Worm (Caenorhabditis elegans) whole organism, early embryonic: ENCODE measurements around the gene F46F5.14.
"Not testable (repeated sequence)": the region's sequence is repeated elsewhere in the genome, so short reads cannot be mapped to it uniquely, and the experiment has no call there.

ENCODE experiments used
- B0310.2 ChIP-seq: sonication (generic microtip); optimal IDR thresholded peaks from 2 replicates; lab custom pipeline; 2016; ENCODE audit warnings: mild to moderate bottlenecking, missing genetic modification characterization, missing compliant biosample characterization
- F13C5.2 ChIP-seq: sonication (generic microtip); optimal IDR thresholded peaks from 2 replicates; lab custom pipeline; 2017; ENCODE audit warnings: mild to moderate bottlenecking, missing genetic modification characterization, inconsistent platforms, missing compliant biosample characterization
- aly-1 ChIP-seq: sonication (generic microtip); optimal IDR thresholded peaks from 2 replicates; lab custom pipeline; 2016; ENCODE audit warnings: missing genetic modification characterization, missing compliant biosample characterization
- ama-1 ChIP-seq: fragments of 150-350 bp; optimal IDR thresholded peaks from 2 replicates; lab custom pipeline; 2014
- ceh-13 ChIP-seq: fragments of 200-800 bp; sonication (Bioruptor generic); optimal IDR thresholded peaks from 2 replicates; lab custom pipeline; 2018; ENCODE audit warnings: mild to moderate bottlenecking, missing genetic modification characterization, missing compliant biosample characterization
- ceh-36 ChIP-seq: sonication (generic microtip); optimal IDR thresholded peaks from 2 replicates; lab custom pipeline; 2016; ENCODE audit warnings: missing genetic modification characterization, inconsistent platforms, missing compliant biosample characterization
- ets-7 ChIP-seq: sonication (generic microtip); optimal IDR thresholded peaks from 2 replicates; lab custom pipeline; 2016; ENCODE audit warnings: missing genotype, missing genetic modification characterization, missing compliant biosample characterization
- flt-1 ChIP-seq: fragments of 200-800 bp; sonication (Bioruptor generic); IDR thresholded peaks from 2 replicates; pipeline ENCODE4 v1.3.6; 2022; ENCODE audit warnings: missing genetic modification characterization, missing compliant biosample characterization
- hmbx-1 ChIP-seq: sonication (generic microtip); optimal IDR thresholded peaks from 2 replicates; lab custom pipeline; 2016; ENCODE audit warnings: mild to moderate bottlenecking, missing genetic modification characterization, missing compliant biosample characterization
- hmg-4 ChIP-seq: fragments of 200-800 bp; sonication (Bioruptor generic); optimal IDR thresholded peaks from 2 replicates; lab custom pipeline; 2018; ENCODE audit warnings: mild to moderate bottlenecking, missing genetic modification characterization, missing compliant biosample characterization
- hnd-1 ChIP-seq: sonication (generic microtip); optimal IDR thresholded peaks from 2 replicates; lab custom pipeline; 2016; ENCODE audit warnings: missing genetic modification characterization, missing compliant biosample characterization
- pes-1 ChIP-seq: fragments of 200-800 bp; sonication (Bioruptor generic); IDR thresholded peaks from 2 replicates; pipeline ENCODE4 v1.3.6; 2022; ENCODE audit warnings: missing genetic modification reagents, missing genetic modification characterization, missing compliant biosample characterization
- scrt-1 ChIP-seq: fragments of 200-800 bp; sonication (Bioruptor generic); IDR thresholded peaks from 2 replicates; pipeline ENCODE4 v1.3.6; 2022; ENCODE audit warnings: missing genetic modification characterization, missing compliant biosample characterization
- sea-1 ChIP-seq: fragments of 200-800 bp; sonication (Bioruptor generic); conservative IDR thresholded peaks from 2 replicates; pipeline ENCODE4 v1.3.6; 2022; ENCODE audit warnings: missing genetic modification characterization, missing compliant biosample characterization
- tbx-11 ChIP-seq: fragments of 200-800 bp; sonication (Bioruptor generic); IDR thresholded peaks from 2 replicates; pipeline ENCODE4 v1.3.6; 2022; ENCODE audit warnings: missing genetic modification characterization, missing compliant biosample characterization
- tbx-37 ChIP-seq: fragments of 200-800 bp; sonication (Bioruptor generic); conservative IDR thresholded peaks from 2 replicates; pipeline ENCODE4 v1.3.6; 2022; ENCODE audit warnings: missing genetic modification reagents, missing genetic modification characterization, missing compliant biosample characterization
- tra-4 ChIP-seq: sonication (generic microtip); optimal IDR thresholded peaks from 2 replicates; lab custom pipeline; 2017; ENCODE audit warnings: missing genetic modification characterization, missing compliant biosample characterization

The F46F5.14 gene

DNA sequence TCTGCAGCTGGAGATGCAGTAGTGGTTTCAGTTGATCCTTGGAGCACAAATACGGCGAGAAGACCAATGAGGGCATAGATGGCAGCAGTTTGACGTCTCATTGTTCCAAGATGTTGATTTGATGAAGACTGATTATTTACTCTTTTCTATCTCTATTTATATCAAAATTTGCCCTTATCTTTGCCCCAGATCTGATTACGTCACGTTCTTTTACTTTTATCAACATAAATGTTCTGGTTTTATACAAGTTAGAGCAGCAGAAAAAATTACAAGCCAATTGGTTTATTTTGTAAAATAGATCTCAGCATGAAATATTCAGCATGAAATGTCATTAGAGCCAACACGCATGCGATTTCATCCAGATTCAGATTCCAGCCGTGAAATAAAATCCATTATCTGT lies 22.9 kb downstream of the F46F5.14 start, which contains the start of gene msrp-4:
Gene msrp-4 (minus strand): TSS at position 101 of the 400 bp plus-strand sequence.
- not testable (repeated sequence) for TF ChIP-seq tra-4, B0310.2, F13C5.2 (tag; lab: Kevin White, UChicago)

- TF ChIP-seq flt-1 (GFP tag; lab: Robert Waterston, UW) (no peak), scrt-1 (GFP tag; lab: Robert Waterston, UW) (no peak), ets-7 (tag; lab: Kevin White, UChicago) (no peak), hmbx-1 (tag; lab: Kevin White, UChicago) (no peak), tbx-37 (no peak), hmg-4 (GFP tag; lab: Kevin White, UChicago) (no peak), sea-1 (GFP tag; lab: Robert Waterston, UW) (no peak), tbx-11 (GFP tag; lab: Robert Waterston, UW) (no peak), aly-1 (tag; lab: Kevin White, UChicago) (no peak), ceh-36 (no peak), hnd-1 (tag; lab: Kevin White, UChicago) (no peak), ceh-13 (GFP tag; lab: Kevin White, UChicago) (no peak), B0310.2 (tag; lab: Kevin White, UChicago) (no peak), F13C5.2 (tag; lab: Kevin White, UChicago) (no peak), pes-1 (GFP tag; lab: Robert Waterston, UW) (no peak), tra-4 (tag; lab: Kevin White, UChicago) (no peak)
Observed at ce11 chrII:823529-823928, 23.7 kb downstream of the F46F5.14 start, which contains the start of gene F46F5.10. Gene F46F5.10 (plus strand): TSS chrII:823829.

DNA sequence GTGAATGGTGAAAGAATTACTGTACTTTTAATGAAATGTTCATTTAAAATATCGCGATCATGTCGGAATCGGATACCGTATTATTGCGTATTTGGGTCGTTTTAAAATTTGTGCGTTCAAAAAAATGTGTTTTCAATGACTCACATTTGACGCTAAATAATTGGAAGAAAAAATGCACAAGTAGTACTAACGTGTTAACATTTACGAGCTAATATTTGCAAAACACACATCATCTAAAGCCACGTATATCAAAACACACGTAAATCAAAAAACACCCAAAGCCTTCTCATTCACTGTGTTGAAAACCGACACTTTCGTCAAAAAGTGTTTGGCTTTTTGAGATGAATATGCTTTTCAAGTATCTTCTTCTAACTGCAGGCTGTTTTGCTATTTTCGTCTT lies 25.7 kb downstream of the F46F5.14 start, which contains the start of gene F28A10.1:
Gene F28A10.1 (plus strand): TSS at position 301 of the 400 bp plus-strand sequence.
- no peak for TF ChIP-seq hnd-1 (tag; lab: Kevin White, UChicago)
- TF ChIP-seq sea-1 (GFP tag; lab: Robert Waterston, UW) = no peak
- TF ChIP-seq B0310.2 (tag; lab: Kevin White, UChicago) = no peak
- no peak for TF ChIP-seq scrt-1 (GFP tag; lab: Robert Waterston, UW)
- TF ChIP-seq flt-1 (GFP tag; lab: Robert Waterston, UW) = no peak
- no peak for TF ChIP-seq F13C5.2 (tag; lab: Kevin White, UChicago)
- TF ChIP-seq pes-1 (GFP tag; lab: Robert Waterston, UW) = no peak
- TF ChIP-seq ceh-13 (GFP tag; lab: Kevin White, UChicago) = no peak
- TF ChIP-seq ceh-36 = no peak
- no peak for TF ChIP-seq tbx-11 (GFP tag; lab: Robert Waterston, UW)
- no peak for TF ChIP-seq aly-1 (tag; lab: Kevin White, UChicago)
- TF ChIP-seq hmbx-1 (tag; lab: Kevin White, UChicago) = no peak
- no peak for TF ChIP-seq tbx-37

DNA sequence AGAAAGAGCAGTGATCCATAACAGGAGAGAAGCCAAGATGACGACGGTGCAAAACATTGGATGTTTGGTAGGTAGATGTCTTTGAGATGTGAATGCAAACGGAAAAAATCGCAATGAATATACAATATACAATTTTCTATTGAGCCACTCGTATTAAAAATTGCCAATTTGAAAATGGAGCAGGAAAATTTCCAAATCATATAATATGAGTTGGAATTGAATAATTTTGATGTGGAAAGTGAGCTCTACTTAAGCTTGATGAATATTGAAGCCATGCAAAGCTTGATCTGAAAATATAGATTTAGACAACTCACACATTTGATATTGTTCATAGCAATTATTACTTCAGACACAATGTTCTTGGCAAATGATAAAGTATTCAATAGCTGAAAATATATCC lies 38.6 kb downstream of the F46F5.14 start, which contains the start of gene F28A10.8:
Gene F28A10.8 (minus strand): TSS at position 101 of the 400 bp plus-strand sequence.
- TF ChIP-seq hnd-1 (tag; lab: Kevin White, UChicago) (no peak), sea-1 (GFP tag; lab: Robert Waterston, UW) (no peak), ets-7 (tag; lab: Kevin White, UChicago) (no peak), B0310.2 (tag; lab: Kevin White, UChicago) (no peak), scrt-1 (GFP tag; lab: Robert Waterston, UW) (no peak)

DNA sequence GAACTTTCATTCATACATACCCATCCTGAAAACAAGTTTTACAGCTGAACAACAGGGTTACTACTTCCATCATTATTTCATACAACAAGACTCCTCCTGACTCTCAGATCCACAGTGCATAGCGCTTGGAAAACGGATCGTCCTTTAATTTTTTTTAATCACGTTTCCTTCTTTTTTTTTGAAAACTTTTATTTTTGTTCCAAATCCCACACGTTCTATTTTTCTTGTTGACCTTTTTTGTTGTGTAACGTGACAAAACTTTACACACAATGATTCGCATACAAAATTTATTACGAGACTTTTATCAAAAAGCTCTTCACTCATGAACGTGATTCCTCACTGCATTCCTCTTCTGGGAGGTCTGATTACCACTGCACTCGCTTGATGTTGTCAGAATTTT lies 40.3 kb downstream of the F46F5.14 start, which contains the start of gene clc-33:
Gene clc-33 (plus strand): TSS at position 301 of the 400 bp plus-strand sequence.
- TF ChIP-seq pes-1 (GFP tag; lab: Robert Waterston, UW) (no peak), ama-1 (no peak), B0310.2 (tag; lab: Kevin White, UChicago) (no peak), tbx-11 (GFP tag; lab: Robert Waterston, UW) (no peak), F13C5.2 (tag; lab: Kevin White, UChicago) (no peak), flt-1 (GFP tag; lab: Robert Waterston, UW) (no peak), scrt-1 (GFP tag; lab: Robert Waterston, UW) (no peak), ceh-13 (GFP tag; lab: Kevin White, UChicago) (no peak), hnd-1 (tag; lab: Kevin White, UChicago) (no peak), hmg-4 (GFP tag; lab: Kevin White, UChicago) (no peak), aly-1 (tag; lab: Kevin White, UChicago) (no peak), hmbx-1 (tag; lab: Kevin White, UChicago) (no peak), ets-7 (tag; lab: Kevin White, UChicago) (no peak), sea-1 (GFP tag; lab: Robert Waterston, UW) (no peak), tbx-37 (no peak), tra-4 (tag; lab: Kevin White, UChicago) (no peak)

DNA sequence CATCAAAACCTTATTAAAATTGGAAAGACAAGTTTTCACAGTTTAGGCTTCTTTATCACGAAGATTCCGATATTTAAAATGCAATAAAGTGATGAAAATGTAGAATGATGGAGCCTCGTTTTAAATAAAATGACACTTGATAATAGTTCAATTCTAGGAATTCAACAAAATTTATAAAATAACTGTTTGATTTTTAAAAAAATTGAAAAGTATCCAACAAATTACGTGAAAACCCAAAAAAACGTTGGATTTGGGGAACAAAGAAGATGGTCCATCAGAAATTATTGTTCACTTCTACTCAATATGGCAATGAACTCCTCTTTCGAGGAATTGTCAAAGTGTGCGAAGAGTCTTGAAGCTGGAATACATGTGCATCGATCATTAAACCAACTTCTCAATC lies 44.2 kb downstream of the F46F5.14 start, which contains the start of gene F28A10.4:
Gene F28A10.4 (plus strand): TSS at position 301 of the 400 bp plus-strand sequence.
- no peak for TF ChIP-seq B0310.2 (tag; lab: Kevin White, UChicago)
- TF ChIP-seq ceh-36 = no peak
- TF ChIP-seq pes-1 (GFP tag; lab: Robert Waterston, UW) = no peak
- TF ChIP-seq hmg-4 (GFP tag; lab: Kevin White, UChicago) = no peak
- no peak for TF ChIP-seq tbx-11 (GFP tag; lab: Robert Waterston, UW)
- no peak for TF ChIP-seq scrt-1 (GFP tag; lab: Robert Waterston, UW)
- no peak for TF ChIP-seq tra-4 (tag; lab: Kevin White, UChicago)
- TF ChIP-seq hmbx-1 (tag; lab: Kevin White, UChicago) = no peak
- TF ChIP-seq F13C5.2 (tag; lab: Kevin White, UChicago) = no peak
- TF ChIP-seq tbx-37 = no peak
- TF ChIP-seq ama-1 = no peak

DNA sequence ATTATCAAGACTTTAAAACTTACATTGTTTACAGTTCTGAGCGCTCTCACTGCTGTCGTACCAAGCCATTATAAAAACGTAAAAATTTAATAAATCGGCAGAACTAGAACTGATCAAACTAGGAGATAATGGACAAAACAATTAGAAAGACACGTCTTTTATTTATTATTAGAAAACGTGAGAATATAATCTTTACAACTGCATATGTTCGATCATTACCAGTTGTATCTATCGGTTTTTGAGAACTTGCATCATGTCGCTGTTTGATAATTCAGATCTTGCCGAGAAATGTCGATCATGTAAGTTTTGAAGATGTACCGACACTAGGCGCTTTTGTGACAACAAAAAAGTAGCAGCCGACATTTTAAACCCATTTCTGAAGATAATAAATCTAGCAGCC lies 45.8 kb downstream of the F46F5.14 start, which contains the start of gene F28A10.7:
Gene F28A10.7 (minus strand): TSS at position 101 of the 400 bp plus-strand sequence.
- TF ChIP-seq ama-1 = no peak
